Worm (Caenorhabditis elegans) whole organism, mixed stage, embryonic: ENCODE measurements around the gene F14F3.4.
A peak's percentile ranks its signal among the peaks of the same experiment; 100 is the strongest.

Experiments used
- ceh-83 ChIP-seq: fragments of 200-800 bp; sonication (Bioruptor generic); optimal IDR thresholded peaks from 2 replicates; lab custom pipeline; 2018; ENCODE audit warnings: mild to moderate bottlenecking, missing genetic modification characterization, missing compliant biosample characterization
- elt-1 ChIP-seq: sonication (generic microtip); optimal IDR thresholded peaks from 2 replicates; lab custom pipeline; 2017; ENCODE audit warnings: missing genetic modification characterization, mild to moderate bottlenecking, missing compliant biosample characterization, antibody characterized with exemption, moderate library complexity, borderline replicate concordance; ENCODE audit not compliant: insufficient read depth
- nhr-2 ChIP-seq: fragments of 150-350 bp; optimal IDR thresholded peaks from 2 replicates; lab custom pipeline; 2014; ENCODE audit warnings: missing biosample characterization, missing genetic modification characterization

ce11 chrX:10503393-10503792 is 17.8 kb downstream of the F14F3.4 start:
- TF ChIP-seq elt-1 (tag; lab: Kevin White, UChicago) (no peak), nhr-2 (tag; lab: Kevin White, UChicago) (peak; percentile 69), ceh-83 (GFP tag; lab: Kevin White, UChicago) (no peak)
